Fruit fly (Drosophila melanogaster) ovary, adult (tissue): ENCODE measurements around the gene sip1.
A peak's percentile ranks its signal among the peaks of the same experiment; 100 is the strongest.

ENCODE experiments used
- CG17801 ChIP-seq: fragments of 200-800 bp; optimal IDR thresholded peaks from 2 replicates; lab custom pipeline; 2019; ENCODE audit warnings: missing biosample characterization, mild to moderate bottlenecking, missing genetic modification characterization, moderate library complexity; ENCODE audit not compliant: partially characterized antibody

sip1 gene

dm6 chr2L:5720407-5721228 lies at the start of gene sip1, which contains the start of gene CG11149:
Gene sip1, plus strand, starts transcription at chr2L:5721051.
Gene CG11149, minus strand, starts transcription at chr2L:5720899.
- TF ChIP-seq CG17801 (GFP tag; lab: Kevin White, UChicago), result no peak

dm6 chr2L:5678282-5678681 lies 42.6 kb upstream of the sip1 start, which contains the start of gene CG12511:
Gene CG12511, plus strand, starts transcription at chr2L:5678582.
- no peak for TF ChIP-seq CG17801 (GFP tag; lab: Kevin White, UChicago)

DNA sequence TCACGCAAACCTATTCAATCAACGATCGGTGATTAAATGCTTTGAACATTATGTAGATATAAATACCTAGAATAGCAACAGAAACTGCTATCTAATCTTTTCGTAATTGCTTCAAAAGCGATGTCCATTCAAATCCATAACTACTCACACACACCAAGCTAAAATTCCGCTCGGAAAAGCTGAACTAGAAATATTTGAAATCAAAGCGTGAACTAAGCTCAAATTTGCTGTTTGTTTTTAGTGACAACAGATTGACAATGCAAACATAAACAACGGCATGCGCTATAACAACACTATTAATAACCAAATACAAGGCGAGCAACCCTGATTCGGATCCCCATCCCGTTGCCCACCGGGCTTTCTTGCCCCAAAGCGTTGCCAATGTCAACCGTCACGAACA lies 14.8 kb upstream of the sip1 start, which contains the start of gene CG7236:
CG7236 (plus strand) TSS at position 301 of the 400 bp plus-strand sequence.
- TF ChIP-seq CG17801 (GFP tag; lab: Kevin White, UChicago), result no peak

- no peak for TF ChIP-seq CG17801 (GFP tag; lab: Kevin White, UChicago)
Measured at dm6 chr2L:5716580-5716979, 4.3 kb upstream of the sip1 start, which contains the start of the genes CG14007 and CG34011. Gene CG14007, minus strand, starts transcription at chr2L:5716680. Gene CG34011, plus strand, starts transcription at chr2L:5716701.

dm6 chr2L:5723859-5724475 lies 3.1 kb downstream of the sip1 start:
- TF ChIP-seq CG17801 (GFP tag; lab: Kevin White, UChicago), result no peak

DNA sequence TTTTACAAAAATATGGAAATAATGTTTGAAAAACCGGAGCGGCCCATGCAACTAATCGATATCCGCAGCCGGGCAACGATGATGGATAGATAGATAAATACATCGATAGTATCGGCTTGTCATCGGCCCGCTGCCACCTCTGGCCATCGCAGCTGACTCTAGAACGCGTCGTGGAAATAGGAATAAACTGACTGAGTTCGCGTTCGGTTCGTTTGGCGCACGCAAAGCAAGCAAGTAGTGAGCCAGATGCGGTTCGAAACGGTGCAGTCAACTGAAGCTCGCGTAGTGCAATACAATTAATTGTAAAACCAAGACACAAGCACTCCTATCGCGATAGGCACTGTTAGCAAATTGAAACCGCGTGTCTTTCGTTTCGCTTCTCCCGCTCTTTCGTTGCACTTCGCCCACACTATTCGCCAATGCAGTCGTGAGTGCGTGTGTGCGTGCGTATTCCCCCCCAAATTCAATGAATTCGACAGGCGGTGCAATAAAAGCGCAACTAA lies 3.7 kb downstream of the sip1 start, which contains the start of gene CG11030:
CG11030 (plus strand) TSS at position 136 of the 503 bp plus-strand sequence.
- TF ChIP-seq CG17801 (GFP tag; lab: Kevin White, UChicago), result peak; percentile 53

- no peak for TF ChIP-seq CG17801 (GFP tag; lab: Kevin White, UChicago)
Measured at dm6 chr2L:5726049-5726448, 5.2 kb downstream of the sip1 start.

- no peak for TF ChIP-seq CG17801 (GFP tag; lab: Kevin White, UChicago)
Measured at dm6 chr2L:5728711-5729110, 7.9 kb downstream of the sip1 start, which contains the start of gene CG14006. Gene CG14006, minus strand, starts transcription at chr2L:5728811.

- no peak for TF ChIP-seq CG17801 (GFP tag; lab: Kevin White, UChicago)
Measured at dm6 chr2L:5730432-5730831, 9.6 kb downstream of the sip1 start.

DNA sequence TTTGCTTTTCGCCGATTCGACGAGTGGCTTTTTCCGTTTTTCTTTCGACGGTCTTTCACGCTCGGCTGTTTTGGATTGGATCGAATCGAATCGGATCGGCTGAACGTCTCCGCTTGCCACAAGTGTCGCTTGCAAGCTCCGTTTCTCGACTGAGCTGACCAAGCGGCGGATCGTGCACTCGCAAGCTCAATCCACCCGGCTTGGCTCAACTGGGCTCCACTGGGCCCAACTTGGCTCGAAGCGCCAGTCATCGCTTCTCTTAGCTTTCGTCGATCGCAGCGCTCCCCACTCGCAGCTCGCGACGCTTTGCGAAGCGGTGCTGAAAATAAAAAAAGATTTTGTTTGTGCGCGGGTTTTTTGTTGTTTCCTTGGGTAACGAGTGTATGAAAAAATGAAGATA lies 19.9 kb downstream of the sip1 start:
- no peak for TF ChIP-seq CG17801 (GFP tag; lab: Kevin White, UChicago)

DNA sequence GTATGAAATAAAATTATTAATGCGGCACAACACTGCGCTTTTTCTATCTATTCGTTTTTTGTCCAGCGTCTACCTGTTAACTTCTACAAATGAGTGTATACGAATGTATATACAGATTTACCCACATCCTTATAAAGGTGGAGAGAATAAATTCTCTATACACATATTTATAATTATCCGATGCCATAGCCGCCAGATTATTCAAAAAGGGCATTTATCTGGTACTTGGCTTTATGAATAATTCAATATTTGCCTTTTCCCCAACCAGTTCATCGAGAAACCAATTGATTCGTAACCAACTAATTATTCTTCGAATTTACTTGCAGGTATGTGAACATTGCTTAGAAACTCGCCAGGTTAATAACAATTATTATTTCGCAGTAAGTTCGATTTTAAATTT lies 20.3 kb downstream of the sip1 start, which contains the start of gene CG11147:
CG11147 (minus strand) TSS at position 101 of the 400 bp plus-strand sequence.
- no peak for TF ChIP-seq CG17801 (GFP tag; lab: Kevin White, UChicago)

- TF ChIP-seq CG17801 (GFP tag; lab: Kevin White, UChicago), result no peak
Measured at dm6 chr2L:5742437-5742836, 21.6 kb downstream of the sip1 start.

dm6 chr2L:5743537-5744148 lies 22.8 kb downstream of the sip1 start:
- peak; percentile 19 for TF ChIP-seq CG17801 (GFP tag; lab: Kevin White, UChicago)

DNA sequence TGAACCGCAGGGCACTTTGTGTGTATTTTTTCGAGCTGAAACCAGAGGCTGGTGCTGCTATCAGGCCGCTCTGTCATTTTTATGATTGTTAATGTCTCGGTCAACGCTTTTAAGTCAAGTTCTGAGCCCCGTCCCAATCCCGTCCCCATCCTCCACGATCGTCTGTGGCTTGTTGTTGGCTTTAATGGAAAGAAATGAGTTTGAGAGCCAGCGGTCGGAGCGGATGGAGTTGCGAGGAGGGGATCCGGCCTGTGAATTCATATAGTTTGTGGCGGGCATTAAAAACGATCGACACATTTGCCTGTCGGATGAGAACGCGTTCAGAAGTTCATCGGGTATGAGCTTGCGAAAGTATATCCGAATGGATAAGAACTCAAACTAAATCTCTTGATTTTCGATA lies 25.0 kb downstream of the sip1 start, which contains the start of gene CG11029:
CG11029 (plus strand) TSS at position 301 of the 400 bp plus-strand sequence.
- no peak for TF ChIP-seq CG17801 (GFP tag; lab: Kevin White, UChicago)

DNA sequence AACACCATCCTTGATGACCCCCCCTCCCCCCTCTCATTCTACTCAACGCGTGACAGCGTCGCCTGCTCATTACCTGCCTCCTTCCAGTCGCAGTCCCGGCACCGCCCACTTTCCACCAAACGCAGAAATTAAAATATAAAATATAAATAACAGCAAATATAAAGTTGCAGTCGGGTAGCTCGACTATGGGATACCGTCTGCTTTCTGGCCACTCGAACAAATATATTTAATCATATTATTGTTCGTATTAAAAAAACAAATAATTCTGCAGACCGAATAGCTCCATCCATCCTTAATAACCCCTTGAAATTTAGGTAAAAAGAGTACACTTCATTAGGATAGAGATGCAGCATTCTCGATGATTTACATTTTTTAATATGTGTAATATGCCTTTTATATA lies 27.3 kb downstream of the sip1 start:
- TF ChIP-seq CG17801 (GFP tag; lab: Kevin White, UChicago), result no peak
